Worm (Caenorhabditis elegans): ENCODE measurements around the gene srt-4.

- TF ChIP-seq ceh-82 (tag; optimal IDR thresholded peaks at IDR 0.05) (peak in 1 of 3 experiments; percentile 39), mdl-1 (tag; optimal IDR thresholded peaks at IDR 0.05) (no peak), ama-1 (optimal IDR thresholded peaks at IDR 0.05) (no peak), fos-1 (tag; optimal IDR thresholded peaks at IDR 0.05) (no peak), nhr-90 (tag; optimal IDR thresholded peaks at IDR 0.05; ENCODE audit: poor library complexity) (peak; percentile 52), skn-1 (tag; optimal IDR thresholded peaks at IDR 0.05) (peak; percentile 35), fkh-10 (GFP tag; optimal IDR thresholded peaks at IDR 0.05) (no peak), lin-13 (GFP tag; optimal IDR thresholded peaks at IDR 0.05) (no peak)
Measured at ce11 chrV:2603056-2603455, 25.4 kb downstream of the srt-4 start, which contains the start of gene F53E10.6.
